Fruit fly (Drosophila melanogaster): ENCODE results near the gene Dnai2.

The Dnai2 gene

DNA sequence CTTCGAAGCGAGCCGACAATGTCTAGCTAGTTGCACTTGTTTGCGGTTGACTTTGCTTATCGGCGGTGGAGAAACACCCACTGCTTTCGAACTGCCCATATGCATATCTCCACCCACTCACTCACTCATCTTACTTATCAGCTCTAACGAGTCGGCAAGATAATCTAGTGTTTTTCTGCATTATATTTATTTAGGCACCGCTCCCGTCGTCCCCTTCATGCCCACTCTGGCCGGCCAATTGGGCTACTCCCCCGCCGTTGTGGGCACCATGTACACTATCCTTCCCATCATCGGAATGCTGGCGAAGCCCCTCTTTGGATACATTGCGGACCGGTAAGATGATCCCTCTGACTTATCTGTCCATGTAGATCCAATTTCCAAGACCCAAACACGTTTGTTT is 13.2 kb downstream of the Dnai2 start:
- TF ChIP-seq usp (GFP tag; optimal IDR thresholded peaks at IDR 0.05) (no peak), Dll (optimal IDR thresholded peaks at IDR 0.05) (no peak), EcR (GFP tag; optimal IDR thresholded peaks at IDR 0.05) (no peak), CG8478 (optimal IDR thresholded peaks at IDR 0.05) (no peak), psq (optimal IDR thresholded peaks at IDR 0.05) (no peak), pan (optimal IDR thresholded peaks at IDR 0.05) (no peak)

DNA sequence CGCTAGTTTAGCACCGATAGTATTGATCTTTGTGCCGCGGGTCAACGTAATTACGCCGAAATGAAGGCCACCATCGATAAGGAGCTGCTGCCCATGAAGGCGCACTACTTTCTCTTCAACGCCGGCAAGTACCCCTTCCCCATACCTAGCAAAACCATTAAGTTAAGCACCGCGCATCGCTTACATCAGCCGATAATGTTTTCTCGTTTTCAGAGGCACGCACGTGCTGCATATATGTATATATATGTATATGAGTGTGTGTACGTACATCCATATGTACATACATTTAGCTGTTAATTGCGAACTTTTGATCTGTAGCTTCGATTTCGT is 14.6 kb downstream of the Dnai2 start:
- TF ChIP-seq EcR (GFP tag; optimal IDR thresholded peaks at IDR 0.05) (no peak), Dll (optimal IDR thresholded peaks at IDR 0.05) (no peak), psq (optimal IDR thresholded peaks at IDR 0.05) (no peak), pan (optimal IDR thresholded peaks at IDR 0.05) (no peak), CG8478 (optimal IDR thresholded peaks at IDR 0.05) (no peak), usp (GFP tag; optimal IDR thresholded peaks at IDR 0.05) (no peak)

DNA sequence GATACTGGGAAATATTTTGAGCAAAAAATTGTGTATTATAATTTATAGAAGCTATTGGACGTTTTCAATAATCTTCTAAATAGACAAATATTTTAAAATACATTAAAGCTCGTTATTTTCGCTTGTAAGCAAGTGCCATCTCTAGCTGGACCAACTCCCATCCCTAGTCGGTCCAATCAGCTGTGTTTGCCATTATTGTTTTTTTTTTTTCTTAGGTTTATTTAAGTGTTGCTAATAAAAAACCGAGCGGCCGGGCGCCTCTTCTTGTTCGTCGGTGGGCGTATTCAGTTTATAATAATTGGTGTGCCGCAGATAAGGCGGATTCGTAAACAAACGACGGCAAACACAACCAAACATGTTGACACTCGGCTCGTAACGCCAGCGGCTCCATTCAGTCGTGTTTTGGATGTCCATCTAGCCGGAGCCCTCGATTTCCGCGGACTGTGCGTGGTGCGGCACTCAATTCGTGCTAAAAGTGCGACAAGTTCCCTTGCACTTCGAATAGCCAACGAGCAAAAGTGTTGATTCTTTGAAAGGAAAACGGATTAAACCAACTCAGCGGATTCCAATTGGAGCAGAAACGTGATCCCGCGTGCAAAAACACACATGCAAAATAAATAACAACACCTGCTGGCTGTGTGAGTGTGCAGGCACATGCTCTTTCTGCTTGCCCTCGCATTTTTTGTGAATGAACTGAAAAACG is 15.1 kb downstream of the Dnai2 start, which contains the start of gene Sugb:
Sugb (plus strand) TSS at position 162 of the 703 bp plus-strand sequence.
- no peak for TF ChIP-seq pan (optimal IDR thresholded peaks at IDR 0.05)
- no peak for TF ChIP-seq CG8478 (optimal IDR thresholded peaks at IDR 0.05)
- no peak for TF ChIP-seq EcR (GFP tag; optimal IDR thresholded peaks at IDR 0.05)
- TF ChIP-seq usp (GFP tag; optimal IDR thresholded peaks at IDR 0.05): no peak
- TF ChIP-seq Dll (optimal IDR thresholded peaks at IDR 0.05): no peak
- no peak for TF ChIP-seq psq (optimal IDR thresholded peaks at IDR 0.05)

DNA sequence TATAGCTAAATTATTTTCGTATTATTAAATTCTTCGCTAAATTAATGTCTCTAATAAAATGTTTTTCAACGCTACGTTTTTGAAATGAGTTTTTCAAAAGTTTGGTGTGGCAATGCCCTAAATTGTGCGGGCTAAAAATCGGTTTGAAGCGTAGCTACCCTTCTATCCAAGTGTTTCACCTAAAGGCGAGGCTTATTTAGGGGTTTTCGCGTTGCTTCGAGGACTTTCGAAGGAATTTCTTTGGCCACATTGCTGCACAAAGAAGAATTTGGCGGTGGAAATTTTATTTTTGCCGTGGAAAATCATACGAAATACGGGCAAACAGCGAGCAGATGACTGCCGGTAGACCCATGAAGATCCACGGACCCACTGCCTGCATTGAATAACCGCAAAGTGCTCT is 17.3 kb downstream of the Dnai2 start, which contains the start of gene TfIIEalpha:
TfIIEalpha (plus strand) TSS at position 245 of the 400 bp plus-strand sequence.
- TF ChIP-seq EcR (GFP tag; optimal IDR thresholded peaks at IDR 0.05): no peak
- no peak for TF ChIP-seq pan (optimal IDR thresholded peaks at IDR 0.05)
- TF ChIP-seq CG8478 (optimal IDR thresholded peaks at IDR 0.05): no peak
- TF ChIP-seq psq (optimal IDR thresholded peaks at IDR 0.05): no peak
- no peak for TF ChIP-seq usp (GFP tag; optimal IDR thresholded peaks at IDR 0.05)
- TF ChIP-seq Dll (optimal IDR thresholded peaks at IDR 0.05): no peak

- TF ChIP-seq EcR (GFP tag; optimal IDR thresholded peaks at IDR 0.05) (no peak), Dll (optimal IDR thresholded peaks at IDR 0.05) (peak; percentile 60)
Measured at dm6 chr3L:11680298-11680697, 18.8 kb downstream of the Dnai2 start, which contains the start of gene CG32085. TSS of gene CG32085 (minus strand) at chr3L:11680344.

- TF ChIP-seq Dll (optimal IDR thresholded peaks at IDR 0.05): no peak
- no peak for TF ChIP-seq psq (optimal IDR thresholded peaks at IDR 0.05)
- TF ChIP-seq usp (GFP tag; optimal IDR thresholded peaks at IDR 0.05): no peak
- TF ChIP-seq EcR (GFP tag; optimal IDR thresholded peaks at IDR 0.05): no peak
- no peak for TF ChIP-seq CG8478 (optimal IDR thresholded peaks at IDR 0.05)
- no peak for TF ChIP-seq pan (optimal IDR thresholded peaks at IDR 0.05)
Measured at dm6 chr3L:11678313-11678817, 20.7 kb downstream of the Dnai2 start.

- TF ChIP-seq Dll (optimal IDR thresholded peaks at IDR 0.05) (no peak), usp (GFP tag; optimal IDR thresholded peaks at IDR 0.05) (no peak), pan (optimal IDR thresholded peaks at IDR 0.05) (no peak), CG8478 (optimal IDR thresholded peaks at IDR 0.05) (no peak), EcR (GFP tag; optimal IDR thresholded peaks at IDR 0.05) (no peak), psq (optimal IDR thresholded peaks at IDR 0.05) (no peak)
Measured at dm6 chr3L:11656189-11656588, 42.9 kb downstream of the Dnai2 start.

dm6 chr3L:11648410-11648809 is 50.7 kb downstream of the Dnai2 start, which contains the start of the genes RIOK1 and Polr3H:
TSS of gene RIOK1 (minus strand) at chr3L:11648474.
TSS of gene Polr3H (plus strand) at chr3L:11648756.
- TF ChIP-seq pan (optimal IDR thresholded peaks at IDR 0.05) (no peak), usp (GFP tag; optimal IDR thresholded peaks at IDR 0.05) (no peak), psq (optimal IDR thresholded peaks at IDR 0.05) (no peak), CG8478 (optimal IDR thresholded peaks at IDR 0.05) (no peak), Dll (optimal IDR thresholded peaks at IDR 0.05) (no peak), EcR (GFP tag; optimal IDR thresholded peaks at IDR 0.05) (no peak)

Measured in whole organism.